Worm (Caenorhabditis elegans) whole organism, L2 larva: ENCODE data around the gene inf-1.

ENCODE experiments used
- C34F6.9 ChIP-seq: fragments of 150-350 bp; optimal IDR thresholded peaks from 2 replicates; lab custom pipeline; 2014; ENCODE audit warnings: missing biosample characterization, missing genetic modification characterization
- F13H6.1 ChIP-seq: sonication (generic microtip); optimal IDR thresholded peaks from 2 replicates; lab custom pipeline; 2016; ENCODE audit warnings: missing genetic modification characterization, missing compliant biosample characterization
- R02D3.7 ChIP-seq: fragments of 150-350 bp; optimal IDR thresholded peaks from 2 replicates; lab custom pipeline; 2014; ENCODE audit warnings: missing biosample characterization, missing genetic modification characterization
- Y55F3AM.14 ChIP-seq: fragments of 200-800 bp; sonication (Bioruptor generic); optimal IDR thresholded peaks from 2 replicates; lab custom pipeline; 2018; ENCODE audit warnings: mild to moderate bottlenecking, missing genetic modification characterization, missing compliant biosample characterization
- alr-1 ChIP-seq: fragments of 150-350 bp; optimal IDR thresholded peaks from 2 replicates; lab custom pipeline; 2014; ENCODE audit warnings: missing biosample characterization, missing genetic modification characterization
- ama-1 ChIP-seq: fragments of 150-350 bp; optimal IDR thresholded peaks from 2 replicates; lab custom pipeline; 2018; ENCODE audit warnings: inconsistent platforms
- blmp-1 ChIP-seq: sonication (generic microtip); optimal IDR thresholded peaks from 2 replicates; lab custom pipeline; 2017; ENCODE audit warnings: missing genetic modification characterization, mild to moderate bottlenecking, missing compliant biosample characterization, antibody characterized with exemption, moderate library complexity; ENCODE audit not compliant: insufficient read depth
- ceh-16 ChIP-seq: fragments of 150-350 bp; optimal IDR thresholded peaks from 2 replicates; lab custom pipeline; 2014; ENCODE audit warnings: missing biosample characterization, missing genetic modification characterization
- dmd-4 ChIP-seq: sonication (generic microtip); optimal IDR thresholded peaks from 2 replicates; lab custom pipeline; 2017; ENCODE audit warnings: missing biosample characterization, missing genetic modification characterization
- elt-1 ChIP-seq: fragments of 150-350 bp; optimal IDR thresholded peaks from 2 replicates; lab custom pipeline; 2014; ENCODE audit warnings: missing biosample characterization, missing genetic modification characterization
- elt-3 ChIP-seq: sonication (generic microtip); optimal IDR thresholded peaks from 2 replicates; lab custom pipeline; 2017; ENCODE audit warnings: missing biosample characterization, missing genetic modification characterization
- fos-1 ChIP-seq: fragments of 150-350 bp; optimal IDR thresholded peaks from 2 replicates; lab custom pipeline; 2014; ENCODE audit warnings: missing biosample characterization, missing genetic modification characterization
- gmeb-1 ChIP-seq: fragments of 150-350 bp; optimal IDR thresholded peaks from 2 replicates; lab custom pipeline; 2014; ENCODE audit warnings: missing biosample characterization, missing genetic modification characterization
- lin-39 ChIP-seq: fragments of 150-350 bp; optimal IDR thresholded peaks from 2 replicates; lab custom pipeline; 2014; ENCODE audit warnings: missing biosample characterization, missing genetic modification reagents, missing genetic modification characterization
- lsy-2 ChIP-seq, 2 experiments: fragments of 150-350 bp in 1 of 2; sonication (generic microtip) in 1 of 2; optimal IDR thresholded peaks; 2 replicates each; lab custom pipeline; 2014 to 2017; ENCODE audit warnings: missing biosample characterization in 2 of 2, missing genetic modification characterization in 2 of 2
- mab-5 ChIP-seq: fragments of 150-350 bp; optimal IDR thresholded peaks from 2 replicates; lab custom pipeline; 2014; ENCODE audit warnings: missing biosample characterization, missing genetic modification characterization
- mbf-1 ChIP-seq: sonication (generic microtip); optimal IDR thresholded peaks from 2 replicates; lab custom pipeline; 2017; ENCODE audit warnings: missing biosample characterization, missing genetic modification characterization
- mdl-1 ChIP-seq, 2 experiments: fragments of 150-350 bp in 1 of 2; sonication (generic microtip) in 1 of 2; optimal IDR thresholded peaks; 2 replicates each; lab custom pipeline; 2017; ENCODE audit warnings: missing biosample characterization in 2 of 2, missing genetic modification characterization in 2 of 2
- nhr-10 ChIP-seq: sonication (generic microtip); optimal IDR thresholded peaks from 2 replicates; lab custom pipeline; 2017; ENCODE audit warnings: missing biosample characterization, missing genetic modification characterization
- nhr-12 ChIP-seq: fragments of 150-350 bp; optimal IDR thresholded peaks from 2 replicates; lab custom pipeline; 2014; ENCODE audit warnings: missing biosample characterization, missing genetic modification characterization
- nhr-129 ChIP-seq: fragments of 150-350 bp; optimal IDR thresholded peaks from 2 replicates; lab custom pipeline; 2014; ENCODE audit warnings: missing biosample characterization, missing genetic modification characterization
- nhr-23 ChIP-seq: fragments of 150-350 bp; optimal IDR thresholded peaks from 2 replicates; lab custom pipeline; 2014; ENCODE audit warnings: missing biosample characterization, missing genetic modification reagents, missing genetic modification characterization
- nhr-25 ChIP-seq: fragments of 150-350 bp; sonication (generic microtip); optimal IDR thresholded peaks from 3 replicates; lab custom pipeline; 2014; ENCODE audit warnings: missing biosample characterization, missing genetic modification characterization
- nhr-6 ChIP-seq: fragments of 150-350 bp; optimal IDR thresholded peaks from 2 replicates; lab custom pipeline; 2014; ENCODE audit warnings: missing biosample characterization, missing genetic modification characterization
- nhr-77 ChIP-seq: fragments of 150-350 bp; optimal IDR thresholded peaks from 2 replicates; lab custom pipeline; 2014; ENCODE audit warnings: missing biosample characterization, missing genetic modification characterization
- peb-1 ChIP-seq: fragments of 150-350 bp; optimal IDR thresholded peaks from 2 replicates; lab custom pipeline; 2014; ENCODE audit warnings: missing biosample characterization, missing genetic modification characterization
- sem-4 ChIP-seq: fragments of 150-350 bp; optimal IDR thresholded peaks from 2 replicates; lab custom pipeline; 2014; ENCODE audit warnings: missing biosample characterization, missing genetic modification reagents, missing genetic modification characterization
- skn-1 ChIP-seq: sonication (generic microtip); optimal IDR thresholded peaks from 2 replicates; lab custom pipeline; 2017; ENCODE audit warnings: missing biosample characterization, missing genetic modification characterization
- sma-3 ChIP-seq: sonication (generic microtip); optimal IDR thresholded peaks from 2 replicates; lab custom pipeline; 2016; ENCODE audit warnings: missing genetic modification reagents, missing genetic modification characterization, missing compliant biosample characterization
- sma-9 ChIP-seq, 2 experiments: fragments of 150-350 bp in 1 of 2; sonication (generic microtip) in 1 of 2; optimal IDR thresholded peaks; 2 replicates each; lab custom pipeline; 2014 to 2016; ENCODE audit warnings: missing genetic modification characterization in 2 of 2, mild to moderate bottlenecking in 1 of 2, missing biosample characterization in 1 of 2, missing compliant biosample characterization in 1 of 2, missing genetic modification reagents in 1 of 2, moderate library complexity in 1 of 2
- snpc-4 ChIP-seq: fragments of 150-350 bp; optimal IDR thresholded peaks from 2 replicates; lab custom pipeline; 2014; ENCODE audit warnings: missing biosample characterization, missing genetic modification characterization
- unc-55 ChIP-seq: fragments of 150-350 bp; sonication (generic microtip); optimal IDR thresholded peaks from 3 replicates; lab custom pipeline; 2014; ENCODE audit warnings: missing biosample characterization, missing genetic modification reagents, missing genetic modification characterization
- unc-62 ChIP-seq: fragments of 150-350 bp; optimal IDR thresholded peaks from 2 replicates; lab custom pipeline; 2014; ENCODE audit warnings: missing biosample characterization, missing genetic modification reagents, missing genetic modification characterization
- zag-1 ChIP-seq: fragments of 150-350 bp; optimal IDR thresholded peaks from 2 replicates; lab custom pipeline; 2014; ENCODE audit warnings: missing biosample characterization, missing genetic modification characterization
- ztf-1 ChIP-seq: fragments of 200-800 bp; sonication (Bioruptor generic); conservative IDR thresholded peaks from 2 replicates; pipeline ENCODE4 v1.3.6; 2022; ENCODE audit warnings: missing genetic modification characterization, missing compliant biosample characterization
- ztf-11 ChIP-seq: sonication (generic microtip); optimal IDR thresholded peaks from 2 replicates; lab custom pipeline; 2017; ENCODE audit warnings: missing biosample characterization, missing genetic modification characterization

Gene inf-1

ce11 chrIII:6900609-6901008 is 29.3 kb upstream of the inf-1 start:
- TF ChIP-seq peb-1 (tag; lab: Kevin White, UChicago) (no peak), sma-9 (GFP tag; optimal IDR thresholded peaks at IDR 0.05; lab: Kevin White, UChicago) (no peak), sma-9 (tag; optimal IDR thresholded peaks at IDR 0.05; lab: Kevin White, UChicago) (no peak), nhr-25 (no peak), nhr-6 (tag; lab: Kevin White, UChicago) (no peak), ama-1 (lab: Kevin White, UChicago) (no peak), R02D3.7 (no peak), mdl-1 (tag; optimal IDR thresholded peaks at IDR 0.05; lab: Kevin White, UChicago) (no peak), nhr-12 (no peak), mbf-1 (tag; lab: Kevin White, UChicago) (no peak), zag-1 (tag; lab: Kevin White, UChicago) (no peak)

- TF ChIP-seq unc-55 (GFP tag; lab: Kevin White, UChicago), result peak; percentile 13
- no peak for TF ChIP-seq nhr-77 (tag; lab: Kevin White, UChicago)
- TF ChIP-seq lin-39 (tag; lab: Kevin White, UChicago), result no peak
- no peak for TF ChIP-seq mab-5 (tag; lab: Kevin White, UChicago)
- no peak for TF ChIP-seq gmeb-1
- no peak for TF ChIP-seq sem-4
- no peak for TF ChIP-seq nhr-25
- no peak for TF ChIP-seq elt-3 (tag; lab: Kevin White, UChicago)
- peak; percentile 2 for TF ChIP-seq sma-9 (GFP tag; optimal IDR thresholded peaks at IDR 0.05; lab: Kevin White, UChicago)
- TF ChIP-seq sma-9 (tag; optimal IDR thresholded peaks at IDR 0.05; lab: Kevin White, UChicago), result no peak
- TF ChIP-seq F13H6.1 (tag; lab: Kevin White, UChicago), result no peak
- TF ChIP-seq mbf-1 (tag; lab: Kevin White, UChicago), result no peak
- TF ChIP-seq ztf-1 (GFP tag; lab: Robert Waterston, UW), result no peak
- TF ChIP-seq blmp-1 (tag; lab: Kevin White, UChicago), result no peak
- no peak for TF ChIP-seq unc-62 (GFP tag; lab: Kevin White, UChicago)
- TF ChIP-seq sma-3 (GFP tag; lab: Kevin White, UChicago), result no peak
- TF ChIP-seq dmd-4, result no peak
- no peak for TF ChIP-seq snpc-4 (tag; lab: Kevin White, UChicago)
- TF ChIP-seq nhr-23 (tag; lab: Kevin White, UChicago), result no peak
- TF ChIP-seq ztf-11 (tag; lab: Kevin White, UChicago), result no peak
- no peak for TF ChIP-seq zag-1 (tag; lab: Kevin White, UChicago)
- no peak for TF ChIP-seq ceh-16
- no peak for TF ChIP-seq nhr-12
- TF ChIP-seq peb-1 (tag; lab: Kevin White, UChicago), result no peak
- peak in 1 of 2 experiments; percentile 11 for TF ChIP-seq lsy-2 (tag; optimal IDR thresholded peaks at IDR 0.05; lab: Kevin White, UChicago)
- TF ChIP-seq Y55F3AM.14, result no peak
- peak; percentile 65 for TF ChIP-seq fos-1 (tag; lab: Kevin White, UChicago)
- TF ChIP-seq C34F6.9 (tag; lab: Kevin White, UChicago), result peak; percentile 52
- no peak for TF ChIP-seq alr-1 (tag; lab: Kevin White, UChicago)
- TF ChIP-seq skn-1 (tag; lab: Kevin White, UChicago), result no peak
- TF ChIP-seq elt-1 (tag; lab: Kevin White, UChicago), result no peak
- TF ChIP-seq nhr-129 (tag; lab: Kevin White, UChicago), result peak; percentile 2
Observed at ce11 chrIII:6903056-6903977, 26.6 kb upstream of the inf-1 start, which contains the start of the genes brc-2 and T07E3.3. Gene brc-2, minus strand, starts transcription at chrIII:6903106. Gene T07E3.3, plus strand, starts transcription at chrIII:6903877.

DNA sequence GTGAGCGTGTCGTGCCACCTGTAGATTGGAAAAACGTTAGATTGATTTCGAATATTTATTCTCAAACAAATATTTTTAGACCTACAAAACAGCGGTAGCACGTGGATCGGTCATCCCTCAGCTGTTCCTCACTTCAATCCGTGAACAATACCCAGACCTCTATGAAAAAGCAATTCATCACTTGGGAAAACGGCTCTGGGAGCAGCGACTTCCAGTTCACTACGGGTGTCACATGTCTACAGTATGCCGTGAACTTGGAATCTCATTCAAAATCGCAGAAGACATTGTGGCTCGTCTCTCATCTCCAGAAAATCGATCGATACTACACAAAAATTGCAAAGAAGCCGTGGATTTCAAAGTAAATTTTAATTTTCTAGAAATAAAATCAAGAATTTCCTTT is 25.5 kb upstream of the inf-1 start:
- TF ChIP-seq nhr-10 (no peak), lsy-2 (tag; optimal IDR thresholded peaks at IDR 0.05; lab: Kevin White, UChicago) (peak in 1 of 2 experiments; percentile 26)
- TF ChIP-seq, all 48 proteins: peak for 1
